Worm (Caenorhabditis elegans) whole organism, L4 larva: ENCODE results near the gene F07C3.16.

Experiments
- nhr-10 ChIP-seq: fragments of 150-350 bp; optimal IDR thresholded peaks from 2 replicates; lab custom pipeline; 2014; ENCODE audit warnings: missing biosample characterization, missing genetic modification characterization
- nhr-6 ChIP-seq: fragments of 150-350 bp; optimal IDR thresholded peaks from 2 replicates; lab custom pipeline; 2014; ENCODE audit warnings: missing biosample characterization, missing genetic modification characterization
- pqm-1 ChIP-seq: sonication (generic microtip); optimal IDR thresholded peaks from 2 replicates; lab custom pipeline; 2017; ENCODE audit warnings: missing biosample characterization, missing genetic modification characterization

- TF ChIP-seq nhr-6 (tag; lab: Kevin White, UChicago) (no peak), nhr-10 (tag; lab: Kevin White, UChicago) (no peak), pqm-1 (tag; lab: Kevin White, UChicago) (no peak)
Observed at ce11 chrV:9266399-9266798, 9.0 kb upstream of the F07C3.16 start, which contains the start of gene slc-17.7.
